Worm (Caenorhabditis elegans) whole organism, L2 larva: ENCODE measurements around the gene sri-42.

Source experiments
- aly-2 ChIP-seq: fragments of 150-350 bp; optimal IDR thresholded peaks from 2 replicates; lab custom pipeline; 2014; ENCODE audit warnings: missing biosample characterization, missing genetic modification characterization
- ama-1 ChIP-seq: fragments of 150-350 bp; optimal IDR thresholded peaks from 2 replicates; lab custom pipeline; 2018; ENCODE audit warnings: inconsistent platforms
- blmp-1 ChIP-seq: sonication (generic microtip); optimal IDR thresholded peaks from 2 replicates; lab custom pipeline; 2017; ENCODE audit warnings: missing genetic modification characterization, mild to moderate bottlenecking, missing compliant biosample characterization, antibody characterized with exemption, moderate library complexity; ENCODE audit not compliant: insufficient read depth
- ceh-16 ChIP-seq: fragments of 150-350 bp; optimal IDR thresholded peaks from 2 replicates; lab custom pipeline; 2014; ENCODE audit warnings: missing biosample characterization, missing genetic modification characterization
- crh-2 ChIP-seq: sonication (generic microtip); optimal IDR thresholded peaks from 2 replicates; lab custom pipeline; 2017; ENCODE audit warnings: missing biosample characterization, missing genetic modification characterization
- egl-27 ChIP-seq: sonication (generic microtip); optimal IDR thresholded peaks from 3 replicates; lab custom pipeline; 2017; ENCODE audit warnings: missing biosample characterization, missing genetic modification reagents, missing genetic modification characterization
- elt-1 ChIP-seq: fragments of 150-350 bp; optimal IDR thresholded peaks from 2 replicates; lab custom pipeline; 2014; ENCODE audit warnings: missing biosample characterization, missing genetic modification characterization
- lin-13 ChIP-seq: fragments of 150-350 bp; optimal IDR thresholded peaks from 2 replicates; lab custom pipeline; 2014; ENCODE audit warnings: missing biosample characterization, missing genetic modification reagents, missing genetic modification characterization
- nhr-25 ChIP-seq: fragments of 150-350 bp; sonication (generic microtip); optimal IDR thresholded peaks from 3 replicates; lab custom pipeline; 2014; ENCODE audit warnings: missing biosample characterization, missing genetic modification characterization
- skn-1 ChIP-seq: sonication (generic microtip); optimal IDR thresholded peaks from 2 replicates; lab custom pipeline; 2017; ENCODE audit warnings: missing biosample characterization, missing genetic modification characterization
- sma-3 ChIP-seq: sonication (generic microtip); optimal IDR thresholded peaks from 2 replicates; lab custom pipeline; 2016; ENCODE audit warnings: missing genetic modification reagents, missing genetic modification characterization, missing compliant biosample characterization

DNA sequence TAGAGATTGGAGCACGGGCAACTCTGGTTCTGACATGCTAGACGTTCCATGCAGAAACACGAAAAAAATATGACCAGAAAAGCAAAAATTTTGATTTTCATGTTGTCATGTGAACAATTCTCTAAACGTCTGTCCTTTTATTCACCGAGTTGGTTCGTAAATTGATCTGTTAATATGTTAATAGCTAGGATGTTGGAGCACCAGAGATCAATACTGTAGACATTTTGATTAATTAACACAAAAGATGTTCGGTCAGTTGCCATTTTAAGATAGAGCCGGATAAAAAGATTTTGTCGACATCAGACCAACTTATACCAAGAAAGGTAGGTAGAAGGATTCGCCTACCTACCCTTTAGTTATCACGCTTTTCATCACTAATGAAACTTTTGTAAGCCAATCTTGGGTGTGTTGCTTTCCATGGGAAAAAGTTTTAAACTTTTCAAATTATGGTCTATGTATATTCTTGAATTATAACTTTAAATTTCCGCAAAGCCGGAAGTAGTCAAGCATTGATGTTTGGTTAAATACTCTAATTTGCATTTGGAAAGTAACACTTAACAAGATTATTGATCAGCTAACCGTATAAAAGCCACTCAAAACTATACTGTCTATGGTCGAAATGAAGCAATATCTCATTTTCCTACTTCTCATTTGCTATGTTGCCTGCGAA lies 6.9 kb upstream of the sri-42 start, which contains the start of the genes T10D4.11 and T10D4.1:
- TF ChIP-seq blmp-1 (tag; lab: Kevin White, UChicago) (no peak), lin-13 (GFP tag; lab: Kevin White, UChicago) (no peak), sma-3 (no peak), ama-1 (lab: Kevin White, UChicago) (no peak), aly-2 (tag; lab: Kevin White, UChicago) (no peak), egl-27 (no peak), nhr-25 (tag; lab: Kevin White, UChicago) (no peak), skn-1 (tag; lab: Kevin White, UChicago) (no peak), crh-2 (tag; lab: Kevin White, UChicago) (no peak), elt-1 (tag; lab: Kevin White, UChicago) (no peak), ceh-16 (no peak)
